Worm (Caenorhabditis elegans): ENCODE results near the gene let-767.

let-767 gene

ce11 chrIII:6339919-6340434, at the start of gene let-767:
Gene let-767 (minus strand): TSS chrIII:6339969.
- TF ChIP-seq unc-62 (GFP tag; optimal IDR thresholded peaks at IDR 0.05): no peak

- no peak for TF ChIP-seq unc-62 (GFP tag; optimal IDR thresholded peaks at IDR 0.05)
Measured at ce11 chrIII:6389533-6389932, 49.8 kb upstream of the let-767 start, which contains the start of gene C16A3.2. Gene C16A3.2 (plus strand): TSS chrIII:6389833.

ce11 chrIII:6382987-6383602, 43.3 kb upstream of the let-767 start, which contains the start of gene let-716:
Gene let-716 (plus strand): TSS chrIII:6383552.
- no peak for TF ChIP-seq unc-62 (GFP tag; optimal IDR thresholded peaks at IDR 0.05)

- no peak for TF ChIP-seq unc-62 (GFP tag; optimal IDR thresholded peaks at IDR 0.05)
Measured at ce11 chrIII:6381584-6382391, 42.0 kb upstream of the let-767 start, which contains the start of gene znf-622. Gene znf-622 (plus strand): TSS chrIII:6381634.

ce11 chrIII:6380472-6380871, 40.7 kb upstream of the let-767 start, which contains the start of gene C16A3.5:
Gene C16A3.5 (plus strand): TSS chrIII:6380772.
- no peak for TF ChIP-seq unc-62 (GFP tag; optimal IDR thresholded peaks at IDR 0.05)

- TF ChIP-seq unc-62 (GFP tag; optimal IDR thresholded peaks at IDR 0.05): no peak
Measured at ce11 chrIII:6379129-6379528, 39.4 kb upstream of the let-767 start, which contains the start of gene C16A3.6. Gene C16A3.6 (plus strand): TSS chrIII:6379212.

ce11 chrIII:6374947-6375415, 35.2 kb upstream of the let-767 start, which contains the start of the genes rps-13 and nfx-1:
Gene rps-13 (minus strand): TSS chrIII:6374997.
Gene nfx-1 (plus strand): TSS chrIII:6375379.
- no peak for TF ChIP-seq unc-62 (GFP tag; optimal IDR thresholded peaks at IDR 0.05)

ce11 chrIII:6373850-6374474, 34.2 kb upstream of the let-767 start:
- TF ChIP-seq unc-62 (GFP tag; optimal IDR thresholded peaks at IDR 0.05): no peak

ce11 chrIII:6368524-6368923, 28.8 kb upstream of the let-767 start:
- TF ChIP-seq unc-62 (GFP tag; optimal IDR thresholded peaks at IDR 0.05): no peak

ce11 chrIII:6367712-6368111, 27.9 kb upstream of the let-767 start, which contains the start of the genes C56G2.15 and thoc-2:
Gene C56G2.15 (minus strand): TSS chrIII:6367899.
Gene thoc-2 (plus strand): TSS chrIII:6368042.
- TF ChIP-seq unc-62 (GFP tag; optimal IDR thresholded peaks at IDR 0.05): no peak

- no peak for TF ChIP-seq unc-62 (GFP tag; optimal IDR thresholded peaks at IDR 0.05)
Measured at ce11 chrIII:6364395-6364794, 24.6 kb upstream of the let-767 start.

ce11 chrIII:6362323-6362922, 22.7 kb upstream of the let-767 start:
- no peak for TF ChIP-seq unc-62 (GFP tag; optimal IDR thresholded peaks at IDR 0.05)

ce11 chrIII:6361560-6361959, 21.8 kb upstream of the let-767 start:
- TF ChIP-seq unc-62 (GFP tag; optimal IDR thresholded peaks at IDR 0.05): no peak

ce11 chrIII:6360825-6361224, 21.1 kb upstream of the let-767 start:
- no peak for TF ChIP-seq unc-62 (GFP tag; optimal IDR thresholded peaks at IDR 0.05)

ce11 chrIII:6360114-6360513, 20.3 kb upstream of the let-767 start:
- TF ChIP-seq unc-62 (GFP tag; optimal IDR thresholded peaks at IDR 0.05): no peak

Measured in whole organism, dauer.